Worm (Caenorhabditis elegans): ENCODE measurements around the gene F13B12.6.

Gene F13B12.6

DNA sequence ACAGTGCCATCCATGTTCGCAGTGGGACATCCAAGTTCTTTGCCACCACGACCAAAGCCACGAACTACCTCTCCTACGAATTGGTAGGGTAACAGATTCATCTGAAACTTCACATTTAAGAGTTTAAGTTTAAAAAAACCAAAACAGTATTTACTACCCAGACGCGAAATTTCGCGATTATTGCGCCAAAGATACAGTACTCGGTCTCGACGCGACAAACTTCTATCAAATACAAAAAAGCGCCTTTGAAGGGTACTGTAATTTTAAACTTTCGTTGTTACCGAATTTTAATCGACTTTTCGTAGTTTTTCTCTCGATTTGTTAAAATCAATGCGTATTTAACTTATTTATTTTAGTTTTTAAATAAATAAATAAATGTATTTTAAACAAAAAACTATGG lies 8.3 kb downstream of the F13B12.6 start, which contains the start of gene rfk-1:
Gene rfk-1, minus strand, starts transcription at position 101 of the 400 bp plus-strand sequence.
- no peak for TF ChIP-seq pha-4 (tag; optimal IDR thresholded peaks at IDR 0.05)
- TF ChIP-seq bed-1 (GFP tag; IDR thresholded peaks at IDR 0.05): no peak
- no peak for TF ChIP-seq ztf-3 (GFP tag; optimal IDR thresholded peaks at IDR 0.05)
- TF ChIP-seq Y67H2A.10 (GFP tag; conservative IDR thresholded peaks at IDR 0.05): no peak
- no peak for TF ChIP-seq F57A8.1 (GFP tag; optimal IDR thresholded peaks at IDR 0.05)
- no peak for TF ChIP-seq nhr-179 (tag; optimal IDR thresholded peaks at IDR 0.05)
- no peak for TF ChIP-seq nfya-1 (tag; optimal IDR thresholded peaks at IDR 0.05; ENCODE audit: borderline replicate concordance, insufficient read depth)

ce11 chrIV:10403193-10404058 lies 14.3 kb downstream of the F13B12.6 start, which contains the start of gene gpa-7:
gpa-7 (plus strand) TSS chrIV:10404008.
- TF ChIP-seq snpc-4 (GFP tag; optimal IDR thresholded peaks at IDR 0.05): no peak
- no peak for TF ChIP-seq snpc-4 (tag; optimal IDR thresholded peaks at IDR 0.05)
- TF ChIP-seq lin-40 (tag; optimal IDR thresholded peaks at IDR 0.05): peak; percentile 54
- no peak for TF ChIP-seq nfya-2 (GFP tag; IDR thresholded peaks at IDR 0.05)
- no peak for TF ChIP-seq hrde-1 (tag; optimal IDR thresholded peaks at IDR 0.05; ENCODE audit: borderline replicate concordance)
- TF ChIP-seq Y79H2A.3 (GFP tag; conservative IDR thresholded peaks at IDR 0.05): no peak
- TF ChIP-seq ZK185.1 (tag; optimal IDR thresholded peaks at IDR 0.05; ENCODE audit: poor library complexity, severe bottlenecking): peak; percentile 10
- no peak for TF ChIP-seq F57C9.4 (tag; optimal IDR thresholded peaks at IDR 0.05)
- no peak for TF ChIP-seq ztf-6 (GFP tag; IDR thresholded peaks at IDR 0.05)
- no peak for TF ChIP-seq lir-1 (GFP tag; conservative IDR thresholded peaks at IDR 0.05)
- peak; percentile 19 for TF ChIP-seq attf-5 (GFP tag; optimal IDR thresholded peaks at IDR 0.05)
- no peak for TF ChIP-seq xnd-1 (tag; optimal IDR thresholded peaks at IDR 0.05)
- TF ChIP-seq K11D2.4 (GFP tag; IDR thresholded peaks at IDR 0.05): no peak
- no peak for TF ChIP-seq madf-3 (GFP tag; IDR thresholded peaks at IDR 0.05)
- no peak for TF ChIP-seq ztf-22 (GFP tag; optimal IDR thresholded peaks at IDR 0.05)
- TF ChIP-seq ets-4 (GFP tag; optimal IDR thresholded peaks at IDR 0.05): no peak
- no peak for TF ChIP-seq ceh-40 (GFP tag; IDR thresholded peaks at IDR 0.05)
- no peak for TF ChIP-seq nhr-120 (GFP tag; IDR thresholded peaks at IDR 0.05)
- TF ChIP-seq ceh-100 (GFP tag; IDR thresholded peaks at IDR 0.05): no peak
- TF ChIP-seq Y56A3A.18 (GFP tag; IDR thresholded peaks at IDR 0.05): no peak
- no peak for TF ChIP-seq atf-7 (tag; optimal IDR thresholded peaks at IDR 0.05)
- TF ChIP-seq C17E4.6 (GFP tag; IDR thresholded peaks at IDR 0.05): no peak
- TF ChIP-seq C06A6.2 (GFP tag; conservative IDR thresholded peaks at IDR 0.05): no peak
- TF ChIP-seq hsf-1 (GFP tag; IDR thresholded peaks at IDR 0.05): no peak
- TF ChIP-seq attf-6 (GFP tag; IDR thresholded peaks at IDR 0.05): no peak
- TF ChIP-seq snpc-3.4 (tag; optimal IDR thresholded peaks at IDR 0.05): no peak
- no peak for TF ChIP-seq cebp-2 (GFP tag; IDR thresholded peaks at IDR 0.05)
- TF ChIP-seq nfya-1 (tag; optimal IDR thresholded peaks at IDR 0.05; ENCODE audit: borderline replicate concordance, insufficient read depth): no peak
- no peak for TF ChIP-seq ztf-3 (GFP tag; optimal IDR thresholded peaks at IDR 0.05)
- peak; percentile 8; the same call in 1 of the 2 replicates for TF ChIP-seq pbrm-1 (GFP tag; IDR thresholded peaks at IDR 0.05)
- TF ChIP-seq unc-130 (GFP tag; optimal IDR thresholded peaks at IDR 0.05): no peak
- no peak for TF ChIP-seq hlh-26 (GFP tag; conservative IDR thresholded peaks at IDR 0.05)
- no peak for TF ChIP-seq D2030.7 (GFP tag; IDR thresholded peaks at IDR 0.05)
- 0 out of 2 replicates have a peak, but pooled peaks have one; percentile 9 for TF ChIP-seq rcor-1 (GFP tag; IDR thresholded peaks at IDR 0.05)
- no peak for TF ChIP-seq him-1 (tag; optimal IDR thresholded peaks at IDR 0.05)
- TF ChIP-seq ztf-18 (tag; optimal IDR thresholded peaks at IDR 0.05): no peak
- no peak for TF ChIP-seq ztf-26 (tag; optimal IDR thresholded peaks at IDR 0.05)
- no peak for TF ChIP-seq akir-1 (GFP tag; optimal IDR thresholded peaks at IDR 0.05)
- peak; percentile 71 for TF ChIP-seq chd-7 (tag; optimal IDR thresholded peaks at IDR 0.05)
- TF ChIP-seq ceh-91 (GFP tag; IDR thresholded peaks at IDR 0.05): no peak

Measured in whole organism, young adult.